Fruit fly (Drosophila melanogaster): ENCODE results near the gene CG4199.
A peak's percentile ranks its signal among the peaks of the same experiment; 100 is the strongest.

Gene CG4199

dm6 chrX:2037605-2038004, 35.7 kb downstream of the CG4199 start (continued):
- no peak for TF ChIP-seq Hr78 (GFP tag; optimal IDR thresholded peaks at IDR 0.05)
- no peak for TF ChIP-seq Ravus (GFP tag; IDR thresholded peaks at IDR 0.05)
- TF ChIP-seq Hr3 (GFP tag; optimal IDR thresholded peaks at IDR 0.05), result no peak
- TF ChIP-seq ERR (GFP tag; optimal IDR thresholded peaks at IDR 0.05), result no peak
- no peak for TF ChIP-seq E2f2 (GFP tag; IDR thresholded peaks at IDR 0.05)
- no peak for TF ChIP-seq dimm (GFP tag; IDR thresholded peaks at IDR 0.05)
- TF ChIP-seq Nf-YC (tag; optimal IDR thresholded peaks at IDR 0.05), result peak; percentile 83
- TF ChIP-seq CG7928 (GFP tag; optimal IDR thresholded peaks at IDR 0.05), result no peak
- no peak for TF ChIP-seq HLH4C (GFP tag; IDR thresholded peaks at IDR 0.05; ENCODE audit: partially characterized antibody)
- no peak for TF ChIP-seq CG4707 (GFP tag; optimal IDR thresholded peaks at IDR 0.05)
- TF ChIP-seq Hey (tag; optimal IDR thresholded peaks at IDR 0.05), result no peak
- no peak for TF ChIP-seq psq (GFP tag; optimal IDR thresholded peaks at IDR 0.05)
- TF ChIP-seq Rx (GFP tag; IDR thresholded peaks at IDR 0.05), result no peak
- no peak for TF ChIP-seq Six4 (GFP tag; optimal IDR thresholded peaks at IDR 0.05)
- TF ChIP-seq sr (GFP tag; IDR thresholded peaks at IDR 0.05), result peak; percentile 74; the same call in 2 of the 3 replicates
- no peak for TF ChIP-seq CG34224 (GFP tag; IDR thresholded peaks at IDR 0.05; ENCODE audit: partially characterized antibody)
- no peak for TF ChIP-seq CG30431 (GFP tag; optimal IDR thresholded peaks at IDR 0.05)
- no peak for TF ChIP-seq CG18262 (tag; optimal IDR thresholded peaks at IDR 0.05)
- TF ChIP-seq CG9437 (GFP tag; optimal IDR thresholded peaks at IDR 0.05), result no peak
- no peak for TF ChIP-seq Hr39 (optimal IDR thresholded peaks at IDR 0.05)
- peak; percentile 22 for TF ChIP-seq sd (tag; optimal IDR thresholded peaks at IDR 0.05)
- no peak for TF ChIP-seq abd-A (tag; optimal IDR thresholded peaks at IDR 0.05)
- TF ChIP-seq HHEX (GFP tag; optimal IDR thresholded peaks at IDR 0.05), result no peak
- TF ChIP-seq CG10321 (GFP tag; IDR thresholded peaks at IDR 0.05), result peak; percentile 77
- peak; percentile 5 for TF ChIP-seq CG12769 (tag; optimal IDR thresholded peaks at IDR 0.05)
- TF ChIP-seq Spps (tag; optimal IDR thresholded peaks at IDR 0.05), result no peak
- TF ChIP-seq pros (GFP tag; optimal IDR thresholded peaks at IDR 0.05), result no peak
- no peak for TF ChIP-seq pnt (GFP tag; optimal IDR thresholded peaks at IDR 0.05)
- no peak for TF ChIP-seq az2 (GFP tag; optimal IDR thresholded peaks at IDR 0.05)
- TF ChIP-seq CG1024 (GFP tag; IDR thresholded peaks at IDR 0.05), result no peak
- no peak for TF ChIP-seq Myb (GFP tag; optimal IDR thresholded peaks at IDR 0.05)
- TF ChIP-seq NfI (GFP tag; optimal IDR thresholded peaks at IDR 0.05), result no peak
- no peak for TF ChIP-seq Eip74EF (GFP tag; optimal IDR thresholded peaks at IDR 0.05)
- no peak for TF ChIP-seq so (GFP tag; IDR thresholded peaks at IDR 0.05)
- no peak for TF ChIP-seq zfh1 (GFP tag; IDR thresholded peaks at IDR 0.05)
- TF ChIP-seq pfk (GFP tag; optimal IDR thresholded peaks at IDR 0.05), result no peak
- no peak for TF ChIP-seq slbo (GFP tag; IDR thresholded peaks at IDR 0.05)
- no peak for TF ChIP-seq CG8281 (tag; optimal IDR thresholded peaks at IDR 0.05)
- TF ChIP-seq CG4328 (GFP tag; optimal IDR thresholded peaks at IDR 0.05), result no peak
- no peak for TF ChIP-seq dmrt11E (tag; optimal IDR thresholded peaks at IDR 0.05)
- TF ChIP-seq Nf-YB (GFP tag; optimal IDR thresholded peaks at IDR 0.05), result peak; percentile 73
- TF ChIP-seq trh (GFP tag; optimal IDR thresholded peaks at IDR 0.05), result no peak

Data from whole organism, embryonic.